Fruit fly (Drosophila melanogaster) S2 (cell line): ENCODE results near the gene kl-5.
"Not testable (repeated sequence)": the region's sequence is repeated elsewhere in the genome, so short reads cannot be mapped to it uniquely, and the experiment has no call there.

Experiments used
- CG8478 ChIP-seq: fragments of >200 bp; optimal IDR thresholded peaks from 2 replicates; lab custom pipeline; 2018
- CTCF ChIP-seq, 2 experiments: fragments of >200 bp; optimal IDR thresholded peaks; 2 replicates each; lab custom pipeline; 2018

dm6 chrY:137386-137785, at the start of gene kl-5:
- TF ChIP-seq CG8478 (lab: Kevin White, UChicago); CTCF (optimal IDR thresholded peaks at IDR 0.05; lab: Kevin White, UChicago): not testable (repeated sequence)
